Worm (Caenorhabditis elegans) whole organism, L4 larva: ENCODE results near the gene K04C1.2.

ENCODE experiments used
- D1046.2 ChIP-seq: fragments of 200-800 bp; sonication (Bioruptor generic); IDR thresholded peaks from 2 replicates; pipeline ENCODE4 v1.3.6; 2022; ENCODE audit warnings: missing genetic modification characterization, missing compliant biosample characterization
- F37D6.2 ChIP-seq: sonication (generic microtip); optimal IDR thresholded peaks from 2 replicates; lab custom pipeline; 2016; ENCODE audit warnings: mild to moderate bottlenecking, missing genetic modification characterization, missing compliant biosample characterization
- F49E8.2 ChIP-seq: sonication (generic microtip); optimal IDR thresholded peaks from 2 replicates; lab custom pipeline; 2016; ENCODE audit warnings: missing compliant biosample characterization, mild to moderate bottlenecking, missing genetic modification characterization, borderline replicate concordance
- aha-1 ChIP-seq: fragments of 150-350 bp; peaks from one replicate; lab custom pipeline; 2014; ENCODE audit warnings: missing biosample characterization, missing genetic modification characterization
- ceh-20 ChIP-seq: fragments of 200-800 bp; sonication (Bioruptor generic); IDR thresholded peaks from 2 replicates; pipeline ENCODE4 v1.3.6; 2022; ENCODE audit warnings: missing genetic modification reagents, missing genetic modification characterization, missing compliant biosample characterization
- ceh-28 ChIP-seq: fragments of 150-350 bp; optimal IDR thresholded peaks from 2 replicates; lab custom pipeline; 2014; ENCODE audit warnings: missing biosample characterization, missing genetic modification reagents, missing genetic modification characterization
- ceh-62 ChIP-seq: sonication (generic microtip); optimal IDR thresholded peaks from 2 replicates; lab custom pipeline; 2017; ENCODE audit warnings: missing biosample characterization, missing genetic modification characterization
- ceh-82 ChIP-seq: sonication (generic microtip); optimal IDR thresholded peaks from 2 replicates; lab custom pipeline; 2017; ENCODE audit warnings: missing biosample characterization, missing genetic modification characterization
- cey-2 ChIP-seq: sonication (generic microtip); optimal IDR thresholded peaks from 3 replicates; lab custom pipeline; 2017; ENCODE audit warnings: missing genetic modification characterization, mild to moderate bottlenecking, missing compliant biosample characterization, antibody characterized with exemption, borderline replicate concordance; ENCODE audit not compliant: insufficient read depth
- ctbp-1 ChIP-seq: fragments of 200-800 bp; sonication (Bioruptor generic); IDR thresholded peaks from 2 replicates; pipeline ENCODE4 v1.3.6; 2022; ENCODE audit warnings: missing genetic modification reagents, missing genetic modification characterization, missing compliant biosample characterization
- egl-43 ChIP-seq: fragments of 200-800 bp; sonication (Bioruptor generic); IDR thresholded peaks from 2 replicates; pipeline ENCODE4 v1.3.6; 2022; ENCODE audit warnings: missing genetic modification reagents, missing genetic modification characterization, missing compliant biosample characterization
- fkh-10 ChIP-seq: fragments of 150-350 bp; optimal IDR thresholded peaks from 2 replicates; lab custom pipeline; 2014; ENCODE audit warnings: missing biosample characterization, missing genetic modification reagents, missing genetic modification characterization
- gei-8 ChIP-seq: fragments of 200-800 bp; sonication (Bioruptor generic); optimal IDR thresholded peaks from 2 replicates; lab custom pipeline; 2018; ENCODE audit warnings: mild to moderate bottlenecking, missing genetic modification characterization, missing compliant biosample characterization
- hif-1 ChIP-seq, 2 experiments: sonication (generic microtip); optimal IDR thresholded peaks; 2 replicates each; lab custom pipeline; 2016 to 2017; ENCODE audit warnings: missing compliant biosample characterization in 2 of 2, missing genetic modification characterization in 2 of 2, missing genetic modification reagents in 2 of 2, missing genotype in 2 of 2, mild to moderate bottlenecking in 1 of 2
- hlh-11 ChIP-seq: fragments of 200-800 bp; sonication (Bioruptor generic); optimal IDR thresholded peaks from 2 replicates; lab custom pipeline; 2018; ENCODE audit warnings: mild to moderate bottlenecking, missing genetic modification characterization, missing compliant biosample characterization
- hlh-30 ChIP-seq: sonication (generic microtip); optimal IDR thresholded peaks from 2 replicates; lab custom pipeline; 2017; ENCODE audit warnings: antibody characterized with exemption, mild to moderate bottlenecking, missing genetic modification characterization, missing compliant biosample characterization; ENCODE audit not compliant: insufficient read depth
- lin-38 ChIP-seq: fragments of 200-800 bp; sonication (Bioruptor generic); IDR thresholded peaks from 2 replicates; pipeline ENCODE4 v1.3.6; 2022; ENCODE audit warnings: missing genetic modification reagents, missing genetic modification characterization, missing compliant biosample characterization
- lin-39 ChIP-seq: fragments of 150-350 bp; optimal IDR thresholded peaks from 2 replicates; lab custom pipeline; 2014; ENCODE audit warnings: missing biosample characterization, missing genetic modification reagents, missing genetic modification characterization
- lir-3 ChIP-seq: sonication (generic microtip); optimal IDR thresholded peaks from 2 replicates; lab custom pipeline; 2016; ENCODE audit warnings: mild to moderate bottlenecking, missing genetic modification characterization, missing compliant biosample characterization
- mdl-1 ChIP-seq, 2 experiments: fragments of 150-350 bp in 1 of 2; sonication (generic microtip) in 1 of 2; optimal IDR thresholded peaks; 2 replicates each; lab custom pipeline; 2014 to 2017; ENCODE audit warnings: missing biosample characterization in 2 of 2, missing genetic modification characterization in 2 of 2
- nhr-42 ChIP-seq: fragments of 200-800 bp; sonication (Bioruptor generic); IDR thresholded peaks from 2 replicates; pipeline ENCODE4 v1.3.6; 2022; ENCODE audit warnings: missing genetic modification characterization, missing compliant biosample characterization
- pha-4 ChIP-seq, 2 experiments: fragments of 150-350 bp in 1 of 2; fragments of 200-800 bp in 1 of 2; sonication (Bioruptor generic) in 1 of 2; IDR thresholded peaks in 1 of 2; optimal IDR thresholded peaks in 1 of 2; 2 replicates each; pipeline versions ENCODE4 v1.3.6 to Lab custom; 2014 to 2022; ENCODE audit warnings: missing genetic modification characterization in 2 of 2, missing genetic modification reagents in 2 of 2, missing biosample characterization in 1 of 2, missing compliant biosample characterization in 1 of 2
- php-3 ChIP-seq: fragments of 200-800 bp; sonication (Bioruptor generic); IDR thresholded peaks from 2 replicates; pipeline ENCODE4 v1.3.6; 2022; ENCODE audit warnings: missing genetic modification reagents, missing genetic modification characterization, missing compliant biosample characterization
- sdz-12 ChIP-seq: fragments of 200-800 bp; sonication (Bioruptor generic); optimal IDR thresholded peaks from 2 replicates; lab custom pipeline; 2018; ENCODE audit warnings: mild to moderate bottlenecking, missing genetic modification characterization, missing compliant biosample characterization
- set-16 ChIP-seq: fragments of 200-800 bp; sonication (Bioruptor generic); IDR thresholded peaks from 2 replicates; pipeline ENCODE4 v1.3.6; 2022; ENCODE audit warnings: missing genetic modification reagents, missing genetic modification characterization, missing compliant biosample characterization
- skn-1 ChIP-seq: fragments of 150-350 bp; optimal IDR thresholded peaks from 2 replicates; lab custom pipeline; 2014; ENCODE audit warnings: missing biosample characterization, missing genetic modification characterization
- spr-3 ChIP-seq: fragments of 200-800 bp; sonication (Bioruptor generic); optimal IDR thresholded peaks from 2 replicates; lab custom pipeline; 2018; ENCODE audit warnings: mild to moderate bottlenecking, missing genetic modification characterization, missing compliant biosample characterization
- unc-62 ChIP-seq, 3 experiments: fragments of 150-350 bp in 1 of 3; sonication (generic microtip); optimal IDR thresholded peaks in 2 of 3; peaks in 1 of 3; 1 replicate in 1 of 3; 2 replicates in 2 of 3; lab custom pipeline; 2014 to 2017; ENCODE audit warnings: missing biosample characterization in 3 of 3, missing genetic modification characterization in 3 of 3, missing genetic modification reagents in 3 of 3, missing genotype in 1 of 3
- vab-7 ChIP-seq: fragments of 200-800 bp; sonication (Bioruptor generic); IDR thresholded peaks from 2 replicates; pipeline ENCODE4 v1.3.6; 2022; ENCODE audit warnings: missing genetic modification reagents, missing genetic modification characterization, missing compliant biosample characterization
- zag-1 ChIP-seq: fragments of 150-350 bp; optimal IDR thresholded peaks from 2 replicates; lab custom pipeline; 2014; ENCODE audit warnings: missing biosample characterization, missing genetic modification characterization
- zfp-2 ChIP-seq: sonication (generic microtip); optimal IDR thresholded peaks from 2 replicates; lab custom pipeline; 2016; ENCODE audit warnings: mild to moderate bottlenecking, missing genetic modification characterization, missing compliant biosample characterization
- zip-2 ChIP-seq: fragments of 150-350 bp; optimal IDR thresholded peaks from 2 replicates; lab custom pipeline; 2014; ENCODE audit warnings: missing biosample characterization, missing genetic modification characterization

The K04C1.2 gene

ce11 chrX:14231987-14232386, 6.5 kb upstream of the K04C1.2 start:
- TF ChIP-seq lir-3 (tag; lab: Kevin White, UChicago) = no peak
- peak in 1 of 2 experiments; percentile 3 for TF ChIP-seq unc-62 (GFP tag; optimal IDR thresholded peaks at IDR 0.05 in 1 of 2; lab: Kevin White, UChicago)
- no peak for TF ChIP-seq unc-62 (tag; optimal IDR thresholded peaks at IDR 0.05; lab: Kevin White, UChicago)
- TF ChIP-seq set-16 (GFP tag; lab: Robert Waterston, UW) = peak; percentile 65; the same call in 1 of the 2 replicates
- no peak for TF ChIP-seq ctbp-1 (GFP tag; lab: Robert Waterston, UW)
- TF ChIP-seq ceh-20 (GFP tag; lab: Robert Waterston, UW) = no peak
- TF ChIP-seq php-3 = no peak
- peak; percentile 93 for TF ChIP-seq aha-1 (tag; lab: Kevin White, UChicago)

ce11 chrX:14234366-14234765, 4.1 kb upstream of the K04C1.2 start, which contains the start of gene srg-36:
srg-36 (minus strand) TSS chrX:14234466.
- TF ChIP-seq lin-39 (tag; lab: Kevin White, UChicago) (no peak), hlh-30 (no peak), lin-38 (no peak), zfp-2 (tag; lab: Kevin White, UChicago) (no peak), sdz-12 (GFP tag; lab: Kevin White, UChicago) (no peak)

ce11 chrX:14234932-14235331, 3.6 kb upstream of the K04C1.2 start, which contains the start of gene srg-37:
srg-37 (minus strand) TSS chrX:14235032.
- TF ChIP-seq gei-8 (GFP tag; lab: Kevin White, UChicago) (no peak), mdl-1 (tag; optimal IDR thresholded peaks at IDR 0.05; lab: Kevin White, UChicago) (no peak), fkh-10 (no peak), egl-43 (GFP tag; lab: Robert Waterston, UW) (no peak), D1046.2 (no peak), F49E8.2 (tag; lab: Kevin White, UChicago) (no peak), php-3 (no peak), spr-3 (GFP tag; lab: Kevin White, UChicago) (no peak), zag-1 (tag; lab: Kevin White, UChicago) (no peak), skn-1 (tag; lab: Kevin White, UChicago) (no peak), ceh-28 (no peak)

ce11 chrX:14236121-14236824, 2.2 kb upstream of the K04C1.2 start:
- TF ChIP-seq nhr-42 (GFP tag; lab: Robert Waterston, UW) = no peak
- peak; percentile 87 for TF ChIP-seq set-16 (GFP tag; lab: Robert Waterston, UW)
- no peak for TF ChIP-seq ceh-82
- no peak for TF ChIP-seq vab-7 (GFP tag; lab: Robert Waterston, UW)
- no peak for TF ChIP-seq zip-2 (tag; lab: Kevin White, UChicago)
- TF ChIP-seq F37D6.2 = no peak
- no peak for TF ChIP-seq hlh-11 (tag; lab: Kevin White, UChicago)
- no peak for TF ChIP-seq lir-3 (tag; lab: Kevin White, UChicago)
- no peak for TF ChIP-seq ceh-62 (tag; lab: Kevin White, UChicago)
- no peak for TF ChIP-seq hif-1 (tag; optimal IDR thresholded peaks at IDR 0.05; lab: Kevin White, UChicago)
- TF ChIP-seq aha-1 (tag; lab: Kevin White, UChicago) = peak; percentile 70
- TF ChIP-seq pha-4 (GFP tag; IDR thresholded peaks at IDR 0.05; lab: Robert Waterston, UW) = peak; percentile 44; the same call in 1 of the 2 replicates
- TF ChIP-seq pha-4 (tag; optimal IDR thresholded peaks at IDR 0.05; lab: Kevin White, UChicago) = no peak
- TF ChIP-seq cey-2 (tag; lab: Kevin White, UChicago) = no peak
